Worm (Caenorhabditis elegans) whole organism, L3 larva: Measurements from ENCODE around the gene asd-1.

Source experiments
- ZK546.5 ChIP-seq: sonication (generic microtip); optimal IDR thresholded peaks from 2 replicates; lab custom pipeline; 2017; ENCODE audit warnings: missing biosample characterization, missing genetic modification characterization
- aly-2 ChIP-seq: fragments of 150-350 bp; optimal IDR thresholded peaks from 2 replicates; lab custom pipeline; 2014; ENCODE audit warnings: missing biosample characterization, missing genetic modification characterization
- ama-1 ChIP-seq: fragments of 150-350 bp; optimal IDR thresholded peaks from 2 replicates; lab custom pipeline; 2018
- ceh-82 ChIP-seq: fragments of 150-350 bp; optimal IDR thresholded peaks from 2 replicates; lab custom pipeline; 2014; ENCODE audit warnings: missing biosample characterization, missing genetic modification characterization
- nhr-11 ChIP-seq: fragments of 150-350 bp; optimal IDR thresholded peaks from 2 replicates; lab custom pipeline; 2014; ENCODE audit warnings: missing biosample characterization, missing genetic modification characterization
- nhr-23 ChIP-seq: fragments of 150-350 bp; optimal IDR thresholded peaks from 2 replicates; lab custom pipeline; 2014; ENCODE audit warnings: missing biosample characterization, missing genetic modification reagents, missing genetic modification characterization
- nhr-28 ChIP-seq: fragments of 150-350 bp; optimal IDR thresholded peaks from 2 replicates; lab custom pipeline; 2014; ENCODE audit warnings: missing biosample characterization, missing genetic modification characterization
- pha-4 ChIP-seq: fragments of 150-350 bp; optimal IDR thresholded peaks from 2 replicates; lab custom pipeline; 2014; ENCODE audit warnings: missing biosample characterization, missing genetic modification reagents, missing genetic modification characterization
- snpc-4 ChIP-seq: fragments of 150-350 bp; optimal IDR thresholded peaks from 2 replicates; lab custom pipeline; 2014; ENCODE audit warnings: missing biosample characterization, missing genetic modification characterization

DNA sequence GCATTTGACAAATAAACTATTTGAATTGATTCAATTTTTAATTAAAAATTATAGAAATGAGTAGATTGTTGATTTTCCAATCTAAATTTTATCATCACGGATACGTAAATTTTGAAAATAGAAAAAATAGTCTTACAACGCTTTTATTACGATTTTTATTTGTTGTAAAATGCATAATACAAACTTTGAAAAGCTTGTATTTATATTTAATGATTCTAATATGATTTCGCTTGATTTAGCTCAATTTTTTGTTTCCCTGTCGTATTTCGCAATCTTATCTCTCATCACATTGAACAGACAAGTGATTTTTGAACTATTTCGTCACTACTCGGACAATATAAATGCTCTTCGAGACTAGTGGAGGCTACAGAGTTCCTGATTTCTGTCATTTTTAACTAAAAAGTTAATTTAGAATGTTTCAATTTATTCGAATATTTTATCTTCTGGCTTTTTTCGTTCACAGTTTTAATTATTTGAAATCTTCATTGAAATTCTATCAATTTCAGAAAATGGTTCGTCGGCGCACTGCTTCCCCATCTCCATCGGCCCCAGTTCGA, 45.5 kb upstream of the asd-1 start, which contains the start of the genes wht-3 and har-1:
- peak; percentile 7 for TF ChIP-seq pha-4
- no peak for TF ChIP-seq ama-1 (lab: Kevin White, UChicago)
- no peak for TF ChIP-seq nhr-28 (tag; lab: Kevin White, UChicago)
- no peak for TF ChIP-seq ZK546.5 (tag; lab: Kevin White, UChicago)
- TF ChIP-seq aly-2 (tag; lab: Kevin White, UChicago) = no peak
- no peak for TF ChIP-seq ceh-82
- no peak for TF ChIP-seq nhr-23 (tag; lab: Kevin White, UChicago)
- no peak for TF ChIP-seq nhr-11 (tag; lab: Kevin White, UChicago)
- no peak for TF ChIP-seq snpc-4
